Worm (Caenorhabditis elegans) whole organism, young adult: Measurements from ENCODE around the gene C16C10.9.

Experiments used
- F57C9.4 ChIP-seq: sonication (generic microtip); optimal IDR thresholded peaks from 2 replicates; lab custom pipeline; 2017; ENCODE audit warnings: mild to moderate bottlenecking, missing genetic modification characterization, missing compliant biosample characterization
- Y79H2A.3 ChIP-seq: fragments of 200-800 bp; sonication (Bioruptor generic); conservative IDR thresholded peaks from 2 replicates; pipeline ENCODE4 v1.3.6; 2022; ENCODE audit warnings: missing genetic modification reagents, missing genetic modification characterization, missing compliant biosample characterization
- ama-1 ChIP-seq, 3 experiments: fragments of 150-350 bp in 1 of 3; sonication (generic microtip) in 2 of 3; optimal IDR thresholded peaks; 2 replicates each; lab custom pipeline; 2014 to 2018; ENCODE audit warnings: missing biosample characterization in 2 of 3, missing genetic modification characterization in 2 of 3, missing genetic modification reagents in 2 of 3
- ceh-100 ChIP-seq: fragments of 200-800 bp; sonication (Bioruptor generic); IDR thresholded peaks from 2 replicates; pipeline ENCODE4 v1.3.6; 2022; ENCODE audit warnings: missing genetic modification reagents, missing genetic modification characterization, missing compliant biosample characterization
- egrh-3 ChIP-seq: fragments of 200-800 bp; sonication (Bioruptor generic); IDR thresholded peaks from 2 replicates; pipeline ENCODE4 v1.3.6; 2022; ENCODE audit warnings: missing genetic modification reagents, missing genetic modification characterization, missing compliant biosample characterization
- ets-4 ChIP-seq: fragments of 200-800 bp; sonication (Bioruptor generic); optimal IDR thresholded peaks from 2 replicates; lab custom pipeline; 2018; ENCODE audit warnings: mild to moderate bottlenecking, missing genetic modification characterization, missing compliant biosample characterization
- madf-10 ChIP-seq: sonication (generic microtip); optimal IDR thresholded peaks from 2 replicates; lab custom pipeline; 2016; ENCODE audit warnings: mild to moderate bottlenecking, missing genetic modification characterization, missing compliant biosample characterization
- pha-4 ChIP-seq: fragments of 150-350 bp; sonication (generic microtip); optimal IDR thresholded peaks from 2 replicates; lab custom pipeline; 2014; ENCODE audit warnings: missing biosample characterization, missing genetic modification reagents, missing genetic modification characterization
- repo-1 ChIP-seq: sonication (generic microtip); optimal IDR thresholded peaks from 2 replicates; lab custom pipeline; 2017; ENCODE audit warnings: mild to moderate bottlenecking, missing genetic modification characterization, missing compliant biosample characterization
- unc-62 ChIP-seq: fragments of 150-350 bp; optimal IDR thresholded peaks from 2 replicates; lab custom pipeline; 2014; ENCODE audit warnings: missing biosample characterization, missing genetic modification reagents, missing genetic modification characterization
- zfh-2 ChIP-seq: fragments of 200-800 bp; sonication (Bioruptor generic); conservative IDR thresholded peaks from 2 replicates; pipeline ENCODE4 v1.3.6; 2022; ENCODE audit warnings: missing genetic modification reagents, missing genetic modification characterization, missing compliant biosample characterization

DNA sequence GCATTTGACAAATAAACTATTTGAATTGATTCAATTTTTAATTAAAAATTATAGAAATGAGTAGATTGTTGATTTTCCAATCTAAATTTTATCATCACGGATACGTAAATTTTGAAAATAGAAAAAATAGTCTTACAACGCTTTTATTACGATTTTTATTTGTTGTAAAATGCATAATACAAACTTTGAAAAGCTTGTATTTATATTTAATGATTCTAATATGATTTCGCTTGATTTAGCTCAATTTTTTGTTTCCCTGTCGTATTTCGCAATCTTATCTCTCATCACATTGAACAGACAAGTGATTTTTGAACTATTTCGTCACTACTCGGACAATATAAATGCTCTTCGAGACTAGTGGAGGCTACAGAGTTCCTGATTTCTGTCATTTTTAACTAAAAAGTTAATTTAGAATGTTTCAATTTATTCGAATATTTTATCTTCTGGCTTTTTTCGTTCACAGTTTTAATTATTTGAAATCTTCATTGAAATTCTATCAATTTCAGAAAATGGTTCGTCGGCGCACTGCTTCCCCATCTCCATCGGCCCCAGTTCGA lies 5.6 kb downstream of the C16C10.9 start, which contains the start of the genes wht-3 and har-1:
- TF ChIP-seq F57C9.4 (tag; lab: Kevin White, UChicago) (no peak), zfh-2 (GFP tag; lab: Robert Waterston, UW) (no peak), ama-1 (optimal IDR thresholded peaks at IDR 0.05; lab: Kevin White, UChicago) (no peak), ama-1 (GFP tag; optimal IDR thresholded peaks at IDR 0.05; lab: Kevin White, UChicago) (no peak), repo-1 (tag; lab: Kevin White, UChicago) (no peak), ceh-100 (GFP tag; lab: Robert Waterston, UW) (no peak), unc-62 (GFP tag; lab: Kevin White, UChicago) (no peak), ets-4 (GFP tag; lab: Kevin White, UChicago) (no peak), madf-10 (no peak), Y79H2A.3 (GFP tag; lab: Robert Waterston, UW) (no peak), pha-4 (tag; lab: Kevin White, UChicago) (no peak), egrh-3 (GFP tag; lab: Robert Waterston, UW) (no peak)
